Worm (Caenorhabditis elegans): Measurements from ENCODE around the gene T26G10.3.

T26G10.3 gene

ce11 chrIII:9413340-9413739 lies at the start of gene T26G10.3:
TSS of gene T26G10.3 (minus strand) at chrIII:9413440.
- TF ChIP-seq unc-62 (GFP tag; optimal IDR thresholded peaks at IDR 0.05), result no peak

DNA sequence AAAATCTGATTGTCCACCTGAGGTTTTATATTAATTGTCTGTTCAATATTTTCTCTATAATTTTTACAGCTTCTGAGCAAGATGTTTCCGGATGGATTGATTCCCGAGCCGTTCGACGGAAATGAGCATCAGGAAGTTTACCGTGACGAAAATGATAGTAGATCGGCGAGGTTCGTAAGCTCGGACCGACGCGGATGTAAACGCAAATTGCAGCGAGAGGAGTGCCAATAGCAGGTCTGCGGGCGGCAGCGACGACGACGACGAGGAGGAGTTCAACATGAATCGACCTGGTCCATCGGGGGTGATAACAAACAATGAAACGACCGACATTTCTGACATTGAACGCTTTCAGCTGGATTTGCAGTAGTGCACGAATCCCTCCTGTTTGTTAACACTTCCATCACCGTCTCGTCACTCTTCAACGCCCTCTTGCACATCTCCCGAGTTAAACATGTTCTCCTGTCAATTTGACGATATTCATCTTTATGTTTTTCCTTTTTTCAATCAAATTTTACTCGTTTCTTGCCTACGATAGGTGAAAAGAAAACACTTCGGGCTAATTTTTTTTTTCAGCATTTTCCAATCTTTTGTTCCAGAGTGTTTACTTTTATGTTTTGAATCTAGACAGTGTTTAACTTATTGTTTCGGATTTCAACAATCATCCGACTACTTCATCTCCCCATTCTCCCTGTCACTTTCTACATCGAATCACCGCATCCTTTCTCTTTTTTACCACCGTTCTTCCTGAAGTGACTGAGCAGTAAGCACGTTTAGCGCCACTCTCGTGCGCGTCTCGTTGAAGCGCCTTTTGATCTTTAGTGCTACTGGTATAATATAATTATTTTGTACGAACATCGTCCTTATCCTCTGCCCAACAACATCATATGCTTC lies 48.9 kb upstream of the T26G10.3 start:
- no peak for TF ChIP-seq unc-62 (GFP tag; optimal IDR thresholded peaks at IDR 0.05)

ce11 chrIII:9457192-9458103 lies 44.2 kb upstream of the T26G10.3 start:
- no peak for TF ChIP-seq unc-62 (GFP tag; optimal IDR thresholded peaks at IDR 0.05)

ce11 chrIII:9455980-9456658 lies 42.9 kb upstream of the T26G10.3 start, which contains the start of the genes rheb-1 and spk-1:
TSS of gene rheb-1 (minus strand) at chrIII:9456030.
TSS of gene spk-1 (plus strand) at chrIII:9456608.
- no peak for TF ChIP-seq unc-62 (GFP tag; optimal IDR thresholded peaks at IDR 0.05)

DNA sequence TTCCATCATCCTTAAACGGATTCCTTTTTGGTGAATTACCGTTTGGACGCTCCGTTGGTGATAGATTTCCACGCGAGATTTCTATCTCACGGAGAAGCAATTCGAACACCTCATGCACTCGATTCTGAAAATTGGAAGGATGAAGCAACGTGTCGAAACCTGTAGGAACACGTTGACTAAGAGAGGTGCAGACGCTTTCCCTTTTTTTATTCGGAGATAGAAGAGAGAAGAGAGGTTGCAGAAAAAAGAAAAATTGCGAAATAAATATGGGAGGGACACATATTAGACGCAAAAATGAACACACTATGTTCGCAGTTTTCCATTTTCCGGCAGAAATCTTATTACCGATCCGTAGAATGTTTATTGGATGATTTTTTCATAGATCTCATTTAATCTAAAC lies 41.5 kb upstream of the T26G10.3 start:
- no peak for TF ChIP-seq unc-62 (GFP tag; optimal IDR thresholded peaks at IDR 0.05)

DNA sequence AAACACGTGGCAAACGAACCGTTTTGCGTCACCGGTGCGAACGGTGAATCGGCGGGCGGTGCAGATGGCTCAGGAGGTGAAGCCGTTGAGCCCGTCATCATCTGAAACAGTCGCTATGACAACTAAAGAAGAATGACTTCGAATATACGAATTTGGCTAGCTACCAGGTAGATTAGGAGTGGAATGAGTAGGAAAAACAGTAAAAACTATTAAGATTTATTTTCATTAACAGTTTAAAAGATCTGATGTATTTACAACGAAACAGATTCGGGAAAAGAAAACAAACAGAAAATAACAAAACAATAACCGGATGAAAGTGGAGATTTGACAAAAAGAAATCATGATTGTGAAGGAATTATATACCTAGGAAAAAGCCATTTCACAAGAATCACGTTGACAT lies 40.7 kb upstream of the T26G10.3 start, which contains the start of gene F54C8.7:
F54C8.7 (minus strand) TSS at position 101 of the 400 bp plus-strand sequence.
- TF ChIP-seq unc-62 (GFP tag; optimal IDR thresholded peaks at IDR 0.05), result no peak

DNA sequence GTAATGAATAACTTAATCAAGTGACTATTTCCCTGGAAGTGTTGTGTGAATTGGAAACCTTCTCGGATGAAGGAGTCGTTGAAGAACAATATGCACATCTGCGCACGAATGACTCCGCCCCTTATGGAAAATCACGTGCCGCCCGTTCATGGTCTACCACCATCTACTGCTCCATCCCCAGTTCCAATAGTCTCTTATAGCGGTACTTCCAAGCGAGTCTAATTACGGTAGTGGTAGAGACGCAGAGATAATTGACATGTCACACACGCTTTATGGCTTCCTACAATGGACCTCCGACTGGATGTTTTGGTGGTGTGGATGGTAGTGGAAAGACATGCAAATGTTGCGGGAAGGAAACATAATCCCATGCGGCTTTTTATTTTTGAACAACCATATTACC lies 37.7 kb upstream of the T26G10.3 start:
- TF ChIP-seq unc-62 (GFP tag; optimal IDR thresholded peaks at IDR 0.05), result no peak

DNA sequence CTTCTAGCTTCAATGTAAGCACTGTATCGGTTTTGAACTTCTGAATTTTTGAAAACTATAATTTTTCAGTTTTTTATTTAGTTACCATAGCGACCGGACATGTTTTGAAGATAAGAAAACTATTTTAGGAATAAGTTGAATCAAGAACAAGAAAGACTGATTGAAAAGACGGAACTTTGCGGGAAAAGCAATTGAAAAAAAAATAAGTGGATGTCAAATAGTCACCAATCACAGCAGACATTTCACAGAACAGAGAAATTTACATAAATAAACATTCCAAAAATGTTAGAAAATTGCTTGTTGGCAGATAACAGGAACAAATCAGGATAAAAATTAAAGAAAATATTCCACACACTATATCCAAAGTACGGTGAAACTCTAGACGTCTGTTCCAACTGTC lies 36.6 kb upstream of the T26G10.3 start, which contains the start of gene F54C8.6:
F54C8.6 (minus strand) TSS at position 101 of the 400 bp plus-strand sequence.
- no peak for TF ChIP-seq unc-62 (GFP tag; optimal IDR thresholded peaks at IDR 0.05)

DNA sequence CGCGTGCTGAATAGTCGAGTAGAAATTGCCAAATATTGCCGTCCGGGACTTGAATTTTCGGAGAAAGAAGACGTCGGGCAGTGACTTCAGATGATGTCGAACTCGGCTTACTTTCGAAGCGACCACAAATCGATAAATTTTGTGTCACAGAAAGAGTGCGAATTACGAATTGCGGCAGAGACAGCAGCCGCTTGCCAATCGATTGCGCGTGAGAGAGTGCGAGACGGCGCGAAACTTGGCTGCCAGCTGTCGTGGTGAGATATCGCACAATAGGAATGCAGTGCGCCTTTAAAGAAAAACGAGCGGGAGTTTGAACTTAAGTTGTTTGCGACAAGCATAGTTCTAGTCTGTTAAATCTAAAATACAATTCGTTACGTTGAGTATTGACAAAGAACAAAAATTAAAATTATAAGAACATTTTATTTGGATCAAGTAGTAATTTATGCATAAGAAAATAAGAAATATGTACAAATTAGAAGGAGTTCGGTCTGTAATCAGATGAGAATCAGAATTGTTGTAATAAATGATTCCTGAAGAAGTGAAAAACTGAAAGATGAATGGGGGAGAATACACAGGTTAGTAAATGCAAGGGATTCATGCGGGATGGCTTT lies 30.3 kb upstream of the T26G10.3 start, which contains the start of gene pir-2:
pir-2 (minus strand) TSS at position 218 of the 611 bp plus-strand sequence.
- TF ChIP-seq unc-62 (GFP tag; optimal IDR thresholded peaks at IDR 0.05), result no peak

- no peak for TF ChIP-seq unc-62 (GFP tag; optimal IDR thresholded peaks at IDR 0.05)
These were observed 29.6 kb upstream of the T26G10.3 start for ce11 chrIII:9442846-9443245.

DNA sequence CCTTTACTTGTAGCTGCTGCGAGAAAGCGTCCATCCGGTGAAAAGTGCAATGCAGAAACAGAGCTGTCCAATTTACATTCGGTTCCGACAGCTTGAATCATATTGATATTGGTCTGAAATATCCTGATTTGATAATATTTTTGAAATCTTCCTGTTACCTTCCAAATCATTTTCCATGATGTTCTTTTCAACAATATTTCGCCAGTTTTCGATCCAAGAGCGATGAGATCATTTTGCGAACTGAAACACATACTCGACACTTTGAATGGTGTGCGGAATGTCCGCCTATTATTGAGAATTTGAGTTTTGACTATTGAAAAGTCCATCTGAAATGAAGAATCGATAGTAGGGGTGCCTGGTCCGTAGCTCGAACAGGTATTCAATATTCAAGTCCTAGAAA lies 27.9 kb upstream of the T26G10.3 start, which contains the start of gene emb-30:
emb-30 (minus strand) TSS at position 328 of the 400 bp plus-strand sequence.
- TF ChIP-seq unc-62 (GFP tag; optimal IDR thresholded peaks at IDR 0.05), result no peak

ce11 chrIII:9439399-9439798 lies 26.2 kb upstream of the T26G10.3 start, which contains the start of gene F54C8.1:
TSS of gene F54C8.1 (plus strand) at chrIII:9439699.
- no peak for TF ChIP-seq unc-62 (GFP tag; optimal IDR thresholded peaks at IDR 0.05)

ce11 chrIII:9434999-9435398 lies 21.8 kb upstream of the T26G10.3 start:
- TF ChIP-seq unc-62 (GFP tag; optimal IDR thresholded peaks at IDR 0.05), result no peak

ce11 chrIII:9433576-9434107 lies 20.4 kb upstream of the T26G10.3 start, which contains the start of gene cpar-1:
TSS of gene cpar-1 (plus strand) at chrIII:9434057.
- TF ChIP-seq unc-62 (GFP tag; optimal IDR thresholded peaks at IDR 0.05), result no peak
